Fruit fly (Drosophila melanogaster) whole organism, embryonic: ENCODE results near the gene CG9117.

ENCODE experiments used
- BEAF-32 ChIP-seq: fragments of 200-800 bp; sonication (Bioruptor generic); optimal IDR thresholded peaks from 3 replicates; lab custom pipeline; 2017; ENCODE audit warnings: missing biosample characterization, missing genetic modification characterization, mild to moderate bottlenecking, moderate library complexity, missing genetic modification reagents
- CG1024 ChIP-seq: fragments of 200-800 bp; sonication (Bioruptor generic); IDR thresholded peaks from 2 replicates; pipeline ENCODE4 v1.3.6; 2022; ENCODE audit warnings: missing biosample characterization, missing genetic modification characterization
- CG11085 ChIP-seq: fragments of 200-800 bp; sonication (Bioruptor generic); IDR thresholded peaks from 2 replicates; pipeline ENCODE4 v1.3.6; 2022; ENCODE audit warnings: missing biosample characterization, missing genetic modification characterization
- CG11398 ChIP-seq: fragments of 200-800 bp; sonication (Bioruptor generic); optimal IDR thresholded peaks from 2 replicates; lab custom pipeline; 2016; ENCODE audit warnings: missing biosample characterization, missing genetic modification characterization
- CG12659 ChIP-seq: fragments of 200-800 bp; sonication (Bioruptor generic); optimal IDR thresholded peaks from 3 replicates; lab custom pipeline; 2017; ENCODE audit warnings: mild to moderate bottlenecking, missing biosample characterization, missing genetic modification reagents, missing genetic modification characterization
- CG12744 ChIP-seq: fragments of 200-800 bp; sonication (Bioruptor generic); optimal IDR thresholded peaks from 2 replicates; lab custom pipeline; 2016; ENCODE audit warnings: missing biosample characterization, missing genetic modification characterization
- CG14441 ChIP-seq: fragments of 200-800 bp; sonication (Bioruptor generic); IDR thresholded peaks from 2 replicates; pipeline ENCODE4 v1.3.6; 2022; ENCODE audit warnings: missing biosample characterization, missing genetic modification characterization
- CG14965 ChIP-seq: fragments of 200-800 bp; sonication (Bioruptor generic); optimal IDR thresholded peaks from 2 replicates; lab custom pipeline; 2016; ENCODE audit warnings: missing biosample characterization, missing genetic modification characterization, borderline replicate concordance
- CG16813 ChIP-seq: fragments of 200-800 bp; sonication (Bioruptor generic); IDR thresholded peaks from 3 replicates; pipeline ENCODE4 v1.3.6; 2022; ENCODE audit warnings: missing biosample characterization, missing genetic modification characterization; ENCODE audit not compliant: partially characterized antibody
- CG17568 ChIP-seq: fragments of 200-800 bp; sonication (Bioruptor generic); optimal IDR thresholded peaks from 2 replicates; lab custom pipeline; 2018; ENCODE audit warnings: missing biosample characterization, mild to moderate bottlenecking, missing genetic modification characterization, moderate library complexity
- CG17829 ChIP-seq: fragments of 200-800 bp; optimal IDR thresholded peaks from 2 replicates; lab custom pipeline; 2019; ENCODE audit warnings: missing biosample characterization, mild to moderate bottlenecking, missing genetic modification characterization, moderate library complexity
- CG31365 ChIP-seq: fragments of 200-800 bp; sonication (Bioruptor generic); optimal IDR thresholded peaks from 2 replicates; lab custom pipeline; 2018; ENCODE audit warnings: missing biosample characterization, mild to moderate bottlenecking, missing genetic modification characterization
- CG32767 ChIP-seq: fragments of 200-800 bp; sonication (Bioruptor generic); IDR thresholded peaks from 2 replicates; pipeline ENCODE4 v1.3.6; 2022; ENCODE audit warnings: missing biosample characterization, missing genetic modification characterization
- CG3281 ChIP-seq: fragments of 200-800 bp; sonication (Bioruptor generic); optimal IDR thresholded peaks from 3 replicates; lab custom pipeline; 2017; ENCODE audit warnings: missing biosample characterization, mild to moderate bottlenecking, missing genetic modification characterization
- CG5180 ChIP-seq: fragments of 200-800 bp; sonication (Bioruptor generic); optimal IDR thresholded peaks from 3 replicates; lab custom pipeline; 2017; ENCODE audit warnings: missing biosample characterization, missing genetic modification characterization, mild to moderate bottlenecking, moderate library complexity, missing genetic modification reagents
- CG5245 ChIP-seq: fragments of 200-800 bp; sonication (Bioruptor generic); optimal IDR thresholded peaks from 3 replicates; lab custom pipeline; 2016; ENCODE audit warnings: missing biosample characterization, missing genetic modification characterization
- CG6791 ChIP-seq: fragments of 200-800 bp; sonication (Bioruptor generic); IDR thresholded peaks from 3 replicates; pipeline ENCODE4 v1.3.6; 2022; ENCODE audit warnings: missing biosample characterization, missing genetic modification characterization; ENCODE audit not compliant: partially characterized antibody
- CG8944 ChIP-seq: fragments of 200-800 bp; sonication (Bioruptor generic); optimal IDR thresholded peaks from 3 replicates; lab custom pipeline; 2016; ENCODE audit warnings: missing biosample characterization, missing genetic modification characterization
- Camta ChIP-seq: fragments of 200-800 bp; sonication (Bioruptor generic); optimal IDR thresholded peaks from 2 replicates; lab custom pipeline; 2016; ENCODE audit warnings: missing biosample characterization, missing genetic modification characterization
- CkIIα-i1 ChIP-seq: fragments of 200-800 bp; sonication (Bioruptor generic); IDR thresholded peaks from 2 replicates; pipeline ENCODE4 v1.3.6; 2022; ENCODE audit warnings: missing biosample characterization, missing genetic modification characterization
- Doc3 ChIP-seq: fragments of 200-800 bp; sonication (Bioruptor generic); IDR thresholded peaks from 3 replicates; pipeline ENCODE4 v1.3.6; 2022; ENCODE audit warnings: missing biosample characterization, missing genetic modification characterization; ENCODE audit not compliant: partially characterized antibody
- ERR ChIP-seq: fragments of 200-800 bp; sonication (Bioruptor generic); optimal IDR thresholded peaks from 2 replicates; lab custom pipeline; 2016; ENCODE audit warnings: missing biosample characterization, missing genetic modification characterization
- Elba2 ChIP-seq: fragments of 200-800 bp; sonication (Bioruptor generic); optimal IDR thresholded peaks from 3 replicates; lab custom pipeline; 2016; ENCODE audit warnings: missing biosample characterization, missing genetic modification characterization
- H15 ChIP-seq: fragments of 200-800 bp; sonication (Bioruptor generic); IDR thresholded peaks from 3 replicates; pipeline ENCODE4 v1.3.6; 2022; ENCODE audit warnings: missing biosample characterization, missing genetic modification characterization
- HLHmδ ChIP-seq: fragments of 200-800 bp; sonication (Bioruptor generic); optimal IDR thresholded peaks from 2 replicates; lab custom pipeline; 2018; ENCODE audit warnings: missing biosample characterization, mild to moderate bottlenecking, missing genetic modification characterization, moderate library complexity
- Hr51 ChIP-seq, 2 experiments: fragments of 200-800 bp; sonication (Bioruptor generic); optimal IDR thresholded peaks; 2 replicates in 1 of 2; 3 replicates in 1 of 2; lab custom pipeline; 2016 to 2018; ENCODE audit warnings: missing biosample characterization in 2 of 2, missing genetic modification characterization in 2 of 2, mild to moderate bottlenecking in 1 of 2, moderate library complexity in 1 of 2
- Lpt ChIP-seq: fragments of >200 bp; optimal IDR thresholded peaks from 2 replicates; lab custom pipeline; 2018; ENCODE audit warnings: missing biosample characterization, missing genetic modification characterization
- NfI ChIP-seq: fragments of 200-800 bp; sonication (Bioruptor generic); optimal IDR thresholded peaks from 3 replicates; lab custom pipeline; 2018; ENCODE audit warnings: missing biosample characterization, mild to moderate bottlenecking, missing genetic modification characterization, moderate library complexity
- Oli ChIP-seq: fragments of 200-800 bp; sonication (Bioruptor generic); optimal IDR thresholded peaks from 2 replicates; lab custom pipeline; 2018; ENCODE audit warnings: missing biosample characterization, mild to moderate bottlenecking, missing genetic modification characterization, moderate library complexity
- Sin3A ChIP-seq: fragments of >200 bp; optimal IDR thresholded peaks from 2 replicates; lab custom pipeline; 2018
- Sry-β ChIP-seq: fragments of 200-800 bp; sonication (Bioruptor generic); optimal IDR thresholded peaks from 2 replicates; lab custom pipeline; 2018; ENCODE audit warnings: missing biosample characterization, mild to moderate bottlenecking, missing genetic modification characterization, moderate library complexity
- ara ChIP-seq: fragments of 200-800 bp; sonication (Bioruptor generic); IDR thresholded peaks from 2 replicates; pipeline ENCODE4 v1.3.6; 2022; ENCODE audit warnings: missing biosample characterization, missing genetic modification characterization
- cad ChIP-seq: fragments of >200 bp; optimal IDR thresholded peaks from 2 replicates; lab custom pipeline; 2017; ENCODE audit warnings: missing biosample characterization, missing genetic modification characterization
- crol ChIP-seq: fragments of 200-800 bp; sonication (Bioruptor generic); IDR thresholded peaks from 2 replicates; pipeline ENCODE4 v1.3.6; 2022; ENCODE audit warnings: missing biosample characterization, missing genetic modification characterization
- dmrt11E ChIP-seq: fragments of 200-800 bp; sonication (Bioruptor generic); optimal IDR thresholded peaks from 3 replicates; lab custom pipeline; 2018; ENCODE audit warnings: missing biosample characterization, mild to moderate bottlenecking, missing genetic modification characterization, moderate library complexity
- dysf ChIP-seq: fragments of 200-800 bp; sonication (Bioruptor generic); IDR thresholded peaks from 3 replicates; pipeline ENCODE4 v1.3.6; 2022; ENCODE audit warnings: missing biosample characterization, missing genetic modification characterization
- nau ChIP-seq: fragments of 200-800 bp; sonication (Bioruptor generic); optimal IDR thresholded peaks from 3 replicates; lab custom pipeline; 2017; ENCODE audit warnings: missing biosample characterization, mild to moderate bottlenecking, missing genetic modification characterization, missing genetic modification reagents
- oc ChIP-seq: fragments of 200-800 bp; sonication (Bioruptor generic); optimal IDR thresholded peaks from 2 replicates; lab custom pipeline; 2018; ENCODE audit warnings: missing biosample characterization, mild to moderate bottlenecking, missing genetic modification characterization, moderate library complexity
- pita ChIP-seq: fragments of 200-800 bp; sonication (Bioruptor generic); optimal IDR thresholded peaks from 2 replicates; lab custom pipeline; 2017; ENCODE audit warnings: missing biosample characterization, mild to moderate bottlenecking, missing genetic modification characterization
- psq ChIP-seq: fragments of 200-800 bp; sonication (Bioruptor generic); optimal IDR thresholded peaks from 2 replicates; lab custom pipeline; 2017; ENCODE audit warnings: missing biosample characterization, missing genetic modification characterization
- repo ChIP-seq: fragments of 200-800 bp; sonication (Bioruptor generic); optimal IDR thresholded peaks from 2 replicates; lab custom pipeline; 2016; ENCODE audit warnings: missing biosample characterization, missing genetic modification characterization
- rib ChIP-seq: fragments of 200-800 bp; sonication (Bioruptor generic); IDR thresholded peaks from 2 replicates; pipeline ENCODE4 v1.3.6; 2022; ENCODE audit warnings: missing biosample characterization, missing genetic modification characterization
- so ChIP-seq: fragments of 200-800 bp; sonication (Bioruptor generic); IDR thresholded peaks from 3 replicates; pipeline ENCODE4 v1.3.6; 2022; ENCODE audit warnings: missing biosample characterization, missing genetic modification characterization
- sqz ChIP-seq: fragments of 200-800 bp; sonication (Bioruptor generic); optimal IDR thresholded peaks from 3 replicates; lab custom pipeline; 2018; ENCODE audit warnings: missing biosample characterization, mild to moderate bottlenecking, missing genetic modification characterization
- ssp ChIP-seq: fragments of 200-800 bp; sonication (Bioruptor generic); IDR thresholded peaks from 2 replicates; pipeline ENCODE4 v1.3.6; 2022; ENCODE audit warnings: missing biosample characterization, missing genetic modification characterization
- tna ChIP-seq: fragments of 200-800 bp; sonication (Bioruptor generic); IDR thresholded peaks from 2 replicates; pipeline ENCODE4 v1.3.6; 2022; ENCODE audit warnings: missing biosample characterization, missing genetic modification characterization; ENCODE audit not compliant: partially characterized antibody
- vfl ChIP-seq: fragments of 200-800 bp; sonication (Bioruptor generic); optimal IDR thresholded peaks from 2 replicates; lab custom pipeline; 2016; ENCODE audit warnings: missing biosample characterization, missing genetic modification characterization
- vnd ChIP-seq: fragments of 200-800 bp; sonication (Bioruptor generic); IDR thresholded peaks from 3 replicates; pipeline ENCODE4 v1.3.6; 2022; ENCODE audit warnings: missing biosample characterization, missing genetic modification characterization; ENCODE audit not compliant: partially characterized antibody
- vvl ChIP-seq: fragments of 200-800 bp; sonication (Bioruptor generic); IDR thresholded peaks from 2 replicates; pipeline ENCODE4 v1.3.6; 2022; ENCODE audit warnings: missing biosample characterization, missing genetic modification characterization

CG9117 gene

dm6 chr2L:6062382-6063082 is 24.8 kb upstream of the CG9117 start, which contains the start of the genes ND-51 and CG13994 (continued):
- TF ChIP-seq Doc3 (GFP tag; lab: Robert Waterston, UW): no peak
- no peak for TF ChIP-seq nau (GFP tag; lab: Kevin White, UChicago)
- TF ChIP-seq ssp (GFP tag; lab: Robert Waterston, UW): peak; percentile 94
- TF ChIP-seq vfl (GFP tag; lab: Kevin White, UChicago): peak; percentile 69
- TF ChIP-seq Hr51 (GFP tag; optimal IDR thresholded peaks at IDR 0.05; lab: Kevin White, UChicago): peak; percentile 85
- no peak for TF ChIP-seq cad (GFP tag; lab: Kevin White, UChicago)
- no peak for TF ChIP-seq tna
- peak; percentile 78 for TF ChIP-seq oc (tag; lab: Kevin White, UChicago)
- no peak for TF ChIP-seq crol (GFP tag; lab: Robert Waterston, UW)
- TF ChIP-seq CG8944 (GFP tag; lab: Kevin White, UChicago): peak; percentile 70
- TF ChIP-seq Oli (tag; lab: Kevin White, UChicago): peak; percentile 69
- peak; percentile 14 for TF ChIP-seq Sry-β (GFP tag; lab: Kevin White, UChicago)
- TF ChIP-seq CkIIα-i1 (GFP tag; lab: Robert Waterston, UW): no peak
- peak; percentile 89 for TF ChIP-seq vvl (GFP tag; lab: Robert Waterston, UW)
- TF ChIP-seq CG3281 (GFP tag; lab: Kevin White, UChicago): peak; percentile 80
- peak; percentile 83 for TF ChIP-seq CG14441 (GFP tag; lab: Robert Waterston, UW)
- no peak for TF ChIP-seq vnd (GFP tag; lab: Robert Waterston, UW)
- peak; percentile 78 for TF ChIP-seq repo
- peak; percentile 93 for TF ChIP-seq CG12659 (GFP tag; lab: Kevin White, UChicago)
- TF ChIP-seq ara (GFP tag; lab: Robert Waterston, UW): peak; percentile 74
- no peak for TF ChIP-seq Lpt (GFP tag; lab: Kevin White, UChicago)
- peak; percentile 58 for TF ChIP-seq BEAF-32 (GFP tag; lab: Kevin White, UChicago)
- TF ChIP-seq so (GFP tag; lab: Robert Waterston, UW): peak; percentile 75; the same call in 1 of the 3 replicates
- peak; percentile 76 for TF ChIP-seq CG12744 (GFP tag; lab: Kevin White, UChicago)
- no peak for TF ChIP-seq CG14965 (GFP tag; lab: Kevin White, UChicago)
- peak; percentile 82 for TF ChIP-seq CG1024 (GFP tag; lab: Robert Waterston, UW)
- TF ChIP-seq rib (GFP tag; lab: Robert Waterston, UW): peak; percentile 56; the same call in 1 of the 2 replicates
- TF ChIP-seq CG5180: peak; percentile 42
- TF ChIP-seq H15 (GFP tag; lab: Robert Waterston, UW): peak; percentile 84; the same call in 2 of the 3 replicates
- TF ChIP-seq CG16813 (GFP tag; lab: Robert Waterston, UW): no peak
- TF ChIP-seq CG31365 (tag; lab: Kevin White, UChicago): no peak
- TF ChIP-seq Sin3A (lab: Kevin White, UChicago): peak; percentile 87
- TF ChIP-seq CG17568 (GFP tag; lab: Kevin White, UChicago): no peak
- TF ChIP-seq dmrt11E (tag; lab: Kevin White, UChicago): peak; percentile 71
- TF ChIP-seq pita: no peak
- TF ChIP-seq CG11085 (GFP tag; lab: Robert Waterston, UW): peak; percentile 82
- TF ChIP-seq CG32767 (GFP tag; lab: Robert Waterston, UW): peak; percentile 59; the same call in 1 of the 2 replicates
- TF ChIP-seq CG11398: peak; percentile 75
- TF ChIP-seq sqz (GFP tag; lab: Kevin White, UChicago): no peak
- TF ChIP-seq Elba2 (GFP tag; lab: Kevin White, UChicago): peak; percentile 94
- peak; percentile 88 for TF ChIP-seq Camta (GFP tag; lab: Kevin White, UChicago)
- peak; percentile 84 for TF ChIP-seq dysf (GFP tag; lab: Robert Waterston, UW)
- TF ChIP-seq CG5245 (GFP tag; lab: Kevin White, UChicago): peak; percentile 85
- TF ChIP-seq CG6791: no peak
- TF ChIP-seq HLHmδ: no peak
- peak; percentile 88 for TF ChIP-seq CG17829 (tag; lab: Kevin White, UChicago)
- TF ChIP-seq ERR (GFP tag; lab: Kevin White, UChicago): peak; percentile 83
- peak; percentile 17 for TF ChIP-seq psq
- TF ChIP-seq NfI (GFP tag; lab: Kevin White, UChicago): peak; percentile 87
